Fruit fly (Drosophila melanogaster) whole organism, prepupa: Measurements from ENCODE around the gene Helz.
A peak's percentile ranks its signal among the peaks of the same experiment; 100 is the strongest.

ENCODE experiments used
- Blimp-1 ChIP-seq: fragments of 200-800 bp; sonication (Bioruptor generic); optimal IDR thresholded peaks from 3 replicates; lab custom pipeline; 2017; ENCODE audit warnings: missing biosample characterization, missing genetic modification characterization, mild to moderate bottlenecking, moderate library complexity, missing genetic modification reagents
- CG10631 ChIP-seq: fragments of 200-800 bp; sonication (Bioruptor generic); optimal IDR thresholded peaks from 2 replicates; lab custom pipeline; 2016; ENCODE audit warnings: missing biosample characterization, missing genetic modification characterization
- CG10669 ChIP-seq: fragments of 200-800 bp; sonication (Bioruptor generic); optimal IDR thresholded peaks from 3 replicates; lab custom pipeline; 2018; ENCODE audit warnings: missing biosample characterization, mild to moderate bottlenecking, missing genetic modification characterization, moderate library complexity
- CG11294 ChIP-seq: fragments of 200-800 bp; sonication (Bioruptor generic); IDR thresholded peaks from 2 replicates; pipeline ENCODE4 v1.3.6; 2022; ENCODE audit warnings: missing biosample characterization, missing genetic modification characterization
- CG11762 ChIP-seq: fragments of 200-800 bp; sonication (Bioruptor generic); optimal IDR thresholded peaks from 3 replicates; lab custom pipeline; 2016; ENCODE audit warnings: missing biosample characterization, missing genetic modification characterization; ENCODE audit not compliant: insufficient read depth
- CG15336 ChIP-seq: fragments of 200-800 bp; sonication (Bioruptor generic); IDR thresholded peaks from 2 replicates; pipeline ENCODE4 v1.3.6; 2022; ENCODE audit warnings: missing biosample characterization, missing genetic modification characterization
- CG1621 ChIP-seq: fragments of 200-800 bp; sonication (Bioruptor generic); optimal IDR thresholded peaks from 3 replicates; lab custom pipeline; 2018; ENCODE audit warnings: missing biosample characterization, mild to moderate bottlenecking, missing genetic modification characterization
- CG16779 ChIP-seq: fragments of 200-800 bp; sonication (Bioruptor generic); optimal IDR thresholded peaks from 3 replicates; lab custom pipeline; 2017; ENCODE audit warnings: missing biosample characterization, mild to moderate bottlenecking, missing genetic modification characterization
- CG31627 ChIP-seq: fragments of 200-800 bp; sonication (Bioruptor generic); optimal IDR thresholded peaks from 3 replicates; lab custom pipeline; 2016; ENCODE audit warnings: missing biosample characterization, missing genetic modification characterization
- CG32006 ChIP-seq: fragments of 200-800 bp; sonication (Bioruptor generic); optimal IDR thresholded peaks from 3 replicates; lab custom pipeline; 2017; ENCODE audit warnings: missing biosample characterization, mild to moderate bottlenecking, missing genetic modification characterization
- CG34406 ChIP-seq: fragments of 200-800 bp; sonication (Bioruptor generic); optimal IDR thresholded peaks from 3 replicates; lab custom pipeline; 2016; ENCODE audit warnings: missing biosample characterization, missing genetic modification characterization
- CG4318 ChIP-seq: fragments of 200-800 bp; sonication (Bioruptor generic); optimal IDR thresholded peaks from 3 replicates; lab custom pipeline; 2017; ENCODE audit warnings: missing biosample characterization, mild to moderate bottlenecking, missing genetic modification characterization
- CG6163 ChIP-seq: fragments of 200-800 bp; sonication (Bioruptor generic); IDR thresholded peaks from 3 replicates; pipeline ENCODE4 v1.3.6; 2022; ENCODE audit warnings: missing biosample characterization, missing genetic modification characterization
- CG6792 ChIP-seq: fragments of 200-800 bp; sonication (Bioruptor generic); optimal IDR thresholded peaks from 3 replicates; lab custom pipeline; 2016; ENCODE audit warnings: missing biosample characterization, missing genetic modification characterization
- CG6808 ChIP-seq: fragments of 200-800 bp; sonication (Bioruptor generic); optimal IDR thresholded peaks from 3 replicates; lab custom pipeline; 2017; ENCODE audit warnings: missing biosample characterization, missing genetic modification characterization, mild to moderate bottlenecking, moderate library complexity, missing genetic modification reagents
- CG6854 ChIP-seq: fragments of 200-800 bp; sonication (Bioruptor generic); optimal IDR thresholded peaks from 2 replicates; lab custom pipeline; 2017; ENCODE audit warnings: missing biosample characterization, mild to moderate bottlenecking, missing genetic modification characterization
- CG7368 ChIP-seq: fragments of 200-800 bp; sonication (Bioruptor generic); optimal IDR thresholded peaks from 3 replicates; lab custom pipeline; 2016; ENCODE audit warnings: missing biosample characterization, missing genetic modification characterization
- CG8119 ChIP-seq: fragments of 200-800 bp; sonication (Bioruptor generic); IDR thresholded peaks from 3 replicates; pipeline ENCODE4 v1.3.6; 2022; ENCODE audit warnings: missing biosample characterization, missing genetic modification characterization
- CG8319 ChIP-seq: fragments of 200-800 bp; sonication (Bioruptor generic); optimal IDR thresholded peaks from 3 replicates; lab custom pipeline; 2016; ENCODE audit warnings: missing biosample characterization, missing genetic modification characterization
- CG9139 ChIP-seq: fragments of 200-800 bp; sonication (Bioruptor generic); optimal IDR thresholded peaks from 3 replicates; lab custom pipeline; 2017; ENCODE audit warnings: missing biosample characterization, mild to moderate bottlenecking, missing genetic modification characterization
- Eip75B ChIP-seq: fragments of 200-800 bp; sonication (Bioruptor generic); optimal IDR thresholded peaks from 3 replicates; lab custom pipeline; 2016; ENCODE audit warnings: missing biosample characterization, missing genetic modification characterization
- Eip78C ChIP-seq: fragments of 200-800 bp; sonication (Bioruptor generic); peaks from one replicate; lab custom pipeline; 2016; ENCODE audit warnings: missing biosample characterization, missing genetic modification characterization
- Ets21C ChIP-seq: fragments of 200-800 bp; sonication (Bioruptor generic); optimal IDR thresholded peaks from 3 replicates; lab custom pipeline; 2016; ENCODE audit warnings: missing biosample characterization, missing genetic modification characterization
- Ets96B ChIP-seq: fragments of 200-800 bp; optimal IDR thresholded peaks from 2 replicates; lab custom pipeline; 2019; ENCODE audit warnings: missing biosample characterization, mild to moderate bottlenecking, missing genetic modification characterization, moderate library complexity
- Gug ChIP-seq: fragments of 200-800 bp; sonication (Bioruptor generic); IDR thresholded peaks from 2 replicates; pipeline ENCODE4 v1.3.6; 2022; ENCODE audit warnings: missing biosample characterization, missing genetic modification characterization
- Hr38 ChIP-seq: sonication (Bioruptor generic); optimal IDR thresholded peaks from 2 replicates; lab custom pipeline; 2016; ENCODE audit warnings: missing biosample characterization, missing genetic modification characterization
- Hr39 ChIP-seq: fragments of 200-800 bp; sonication (Bioruptor generic); optimal IDR thresholded peaks from 2 replicates; lab custom pipeline; 2016; ENCODE audit warnings: missing biosample characterization, missing genetic modification characterization
- Hr4 ChIP-seq: fragments of 200-800 bp; sonication (Bioruptor generic); optimal IDR thresholded peaks from 3 replicates; lab custom pipeline; 2016; ENCODE audit warnings: missing biosample characterization, missing genetic modification characterization
- Lpt ChIP-seq: fragments of 200-800 bp; sonication (Bioruptor generic); optimal IDR thresholded peaks from 3 replicates; lab custom pipeline; 2016; ENCODE audit warnings: missing biosample characterization, missing genetic modification characterization
- Met ChIP-seq: fragments of 200-800 bp; sonication (Bioruptor generic); optimal IDR thresholded peaks from 3 replicates; lab custom pipeline; 2016; ENCODE audit warnings: missing biosample characterization, missing genetic modification characterization
- Smox ChIP-seq: fragments of 200-800 bp; sonication (Bioruptor generic); optimal IDR thresholded peaks from 3 replicates; lab custom pipeline; 2016; ENCODE audit warnings: missing biosample characterization, missing genetic modification characterization
- Sox102F ChIP-seq: fragments of 200-800 bp; sonication (Bioruptor generic); optimal IDR thresholded peaks from 2 replicates; lab custom pipeline; 2016; ENCODE audit warnings: missing biosample characterization, mild to moderate bottlenecking, missing genetic modification characterization
- Sox14 ChIP-seq: fragments of 200-800 bp; sonication (Bioruptor generic); optimal IDR thresholded peaks from 3 replicates; lab custom pipeline; 2016; ENCODE audit warnings: missing biosample characterization, missing genetic modification characterization
- Sox15 ChIP-seq: fragments of 200-800 bp; sonication (Bioruptor generic); optimal IDR thresholded peaks from 3 replicates; lab custom pipeline; 2016; ENCODE audit warnings: missing biosample characterization, missing genetic modification characterization
- achi ChIP-seq: fragments of 200-800 bp; sonication (Bioruptor generic); optimal IDR thresholded peaks from 3 replicates; lab custom pipeline; 2016; ENCODE audit warnings: missing biosample characterization, missing genetic modification characterization
- acj6 ChIP-seq: fragments of 200-800 bp; sonication (Bioruptor generic); optimal IDR thresholded peaks from 3 replicates; lab custom pipeline; 2016; ENCODE audit warnings: missing biosample characterization, missing genetic modification characterization
- cyc ChIP-seq: fragments of 200-800 bp; sonication (Bioruptor generic); optimal IDR thresholded peaks from 3 replicates; lab custom pipeline; 2016; ENCODE audit warnings: missing biosample characterization, missing genetic modification characterization
- dac ChIP-seq: fragments of 200-800 bp; sonication (Bioruptor generic); optimal IDR thresholded peaks from 2 replicates; lab custom pipeline; 2017; ENCODE audit warnings: missing biosample characterization, mild to moderate bottlenecking, missing genetic modification characterization
- eg ChIP-seq: fragments of 200-800 bp; sonication (Bioruptor generic); IDR thresholded peaks from 3 replicates; pipeline ENCODE4 v1.3.6; 2022; ENCODE audit warnings: missing biosample characterization, missing genetic modification characterization
- esn ChIP-seq: fragments of 200-800 bp; sonication (Bioruptor generic); optimal IDR thresholded peaks from 2 replicates; lab custom pipeline; 2016; ENCODE audit warnings: missing biosample characterization, mild to moderate bottlenecking, missing genetic modification characterization, moderate library complexity
- fd59A ChIP-seq: fragments of 200-800 bp; sonication (Bioruptor generic); optimal IDR thresholded peaks from 2 replicates; lab custom pipeline; 2017; ENCODE audit warnings: missing biosample characterization, mild to moderate bottlenecking, missing genetic modification characterization, missing genetic modification reagents
- fkh ChIP-seq: fragments of 200-800 bp; sonication (Bioruptor generic); optimal IDR thresholded peaks from 3 replicates; lab custom pipeline; 2017; ENCODE audit warnings: missing biosample characterization, mild to moderate bottlenecking, missing genetic modification characterization, moderate library complexity
- lz ChIP-seq: fragments of 200-800 bp; sonication (Bioruptor generic); optimal IDR thresholded peaks from 3 replicates; lab custom pipeline; 2016; ENCODE audit warnings: missing biosample characterization, missing genetic modification characterization
- net ChIP-seq: fragments of 200-800 bp; sonication (Bioruptor generic); optimal IDR thresholded peaks from 3 replicates; lab custom pipeline; 2016; ENCODE audit warnings: missing biosample characterization, missing genetic modification characterization
- pdm3 ChIP-seq: fragments of 200-800 bp; sonication (Bioruptor generic); optimal IDR thresholded peaks from 3 replicates; lab custom pipeline; 2016; ENCODE audit warnings: missing biosample characterization, missing genetic modification characterization
- salr ChIP-seq, 2 experiments: fragments of 200-800 bp; sonication (Bioruptor generic); optimal IDR thresholded peaks; 3 replicates each; lab custom pipeline; 2016 to 2018; ENCODE audit warnings: missing biosample characterization in 2 of 2, missing genetic modification characterization in 2 of 2, mild to moderate bottlenecking in 1 of 2
- spab ChIP-seq: fragments of 200-800 bp; sonication (Bioruptor generic); optimal IDR thresholded peaks from 2 replicates; lab custom pipeline; 2017; ENCODE audit warnings: missing biosample characterization, mild to moderate bottlenecking, missing genetic modification characterization, missing genetic modification reagents
- ss ChIP-seq, 2 experiments: fragments of 200-800 bp; sonication (Bioruptor generic); optimal IDR thresholded peaks; 2 replicates in 1 of 2; 3 replicates in 1 of 2; lab custom pipeline; 2017 to 2018; ENCODE audit warnings: mild to moderate bottlenecking in 2 of 2, missing biosample characterization in 2 of 2, missing genetic modification characterization in 2 of 2, moderate library complexity in 1 of 2
- svp ChIP-seq: fragments of 200-800 bp; sonication (Bioruptor generic); peaks from one replicate; lab custom pipeline; 2016; ENCODE audit warnings: missing biosample characterization, missing genetic modification characterization
- topi ChIP-seq: fragments of 200-800 bp; sonication (Bioruptor generic); optimal IDR thresholded peaks from 3 replicates; lab custom pipeline; 2016; ENCODE audit warnings: missing biosample characterization, missing genetic modification characterization
- vri ChIP-seq: fragments of 200-800 bp; sonication (Bioruptor generic); optimal IDR thresholded peaks from 3 replicates; lab custom pipeline; 2016; ENCODE audit warnings: missing biosample characterization, mild to moderate bottlenecking, missing genetic modification characterization

Helz gene

dm6 chr3L:14755951-14756723, 33.6 kb upstream of the Helz start:
- TF ChIP-seq salr (GFP tag; optimal IDR thresholded peaks at IDR 0.05; lab: Kevin White, UChicago) = peak; percentile 52 to 91
- peak; percentile 77 for TF ChIP-seq Ets96B (tag; lab: Kevin White, UChicago)
- peak; percentile 89 for TF ChIP-seq pdm3 (GFP tag; lab: Kevin White, UChicago)
- TF ChIP-seq Gug = peak; percentile 78
- peak; percentile 91 for TF ChIP-seq esn (GFP tag; lab: Kevin White, UChicago)
- TF ChIP-seq CG32006 = peak; percentile 97
- TF ChIP-seq lz (GFP tag; lab: Kevin White, UChicago) = peak; percentile 88
- TF ChIP-seq net (GFP tag; lab: Kevin White, UChicago) = peak; percentile 84
- TF ChIP-seq CG16779 (tag; lab: Kevin White, UChicago) = peak; percentile 59
- peak; percentile 20 for TF ChIP-seq vri
- peak; percentile 53 for TF ChIP-seq Blimp-1 (GFP tag; lab: Kevin White, UChicago)
- TF ChIP-seq CG6854 = peak; percentile 76
- no peak for TF ChIP-seq fkh (GFP tag; lab: Kevin White, UChicago)
- TF ChIP-seq CG10669 (GFP tag; lab: Kevin White, UChicago) = peak; percentile 85
- TF ChIP-seq CG10631 (GFP tag; lab: Kevin White, UChicago) = peak; percentile 88
- peak; percentile 88 for TF ChIP-seq Smox (GFP tag; lab: Kevin White, UChicago)
- TF ChIP-seq Eip75B (GFP tag; lab: Kevin White, UChicago) = peak; percentile 82
- TF ChIP-seq CG31627 (GFP tag; lab: Kevin White, UChicago) = peak; percentile 89
- TF ChIP-seq Lpt = peak; percentile 72
- TF ChIP-seq spab (GFP tag; lab: Kevin White, UChicago) = peak; percentile 79
- TF ChIP-seq CG1621 = peak; percentile 65
- no peak for TF ChIP-seq Hr38 (GFP tag; lab: Kevin White, UChicago)
- TF ChIP-seq Met = peak; percentile 92
- peak; percentile 85 for TF ChIP-seq CG8319 (GFP tag; lab: Kevin White, UChicago)
- peak; percentile 84 for TF ChIP-seq CG6808
- peak; percentile 82 for TF ChIP-seq dac
- TF ChIP-seq topi = peak; percentile 87
- TF ChIP-seq CG6792 (GFP tag; lab: Kevin White, UChicago) = peak; percentile 88
- TF ChIP-seq CG9139 (GFP tag; lab: Kevin White, UChicago) = no peak
- peak; percentile 89 for TF ChIP-seq Hr39 (GFP tag; lab: Kevin White, UChicago)
- TF ChIP-seq CG6163 (GFP tag; lab: Robert Waterston, UW) = peak; percentile 81
- TF ChIP-seq ss (GFP tag; optimal IDR thresholded peaks at IDR 0.05; lab: Kevin White, UChicago) = peak; percentile 74 to 79
- TF ChIP-seq svp (GFP tag; lab: Kevin White, UChicago) = peak; percentile 99
- peak; percentile 87 for TF ChIP-seq Sox15
- peak; percentile 98 for TF ChIP-seq Eip78C
- TF ChIP-seq CG11762 (GFP tag; lab: Kevin White, UChicago) = peak; percentile 76
- TF ChIP-seq Hr4 (GFP tag; lab: Kevin White, UChicago) = peak; percentile 95
- peak; percentile 85 for TF ChIP-seq Ets21C
- TF ChIP-seq CG4318 = peak; percentile 92
- TF ChIP-seq acj6 (GFP tag; lab: Kevin White, UChicago) = peak; percentile 91
- TF ChIP-seq CG34406 (GFP tag; lab: Kevin White, UChicago) = peak; percentile 81
- TF ChIP-seq CG11294 (GFP tag; lab: Robert Waterston, UW) = peak; percentile 85
- TF ChIP-seq CG8119 (GFP tag; lab: Robert Waterston, UW) = peak; percentile 89
- TF ChIP-seq Sox102F (GFP tag; lab: Kevin White, UChicago) = peak; percentile 56
- peak; percentile 86 for TF ChIP-seq Sox14 (GFP tag; lab: Kevin White, UChicago)
- peak; percentile 89 for TF ChIP-seq fd59A (GFP tag; lab: Kevin White, UChicago)
- peak; percentile 59 for TF ChIP-seq CG7368
- TF ChIP-seq achi (GFP tag; lab: Kevin White, UChicago) = peak; percentile 90
- peak; percentile 85 for TF ChIP-seq eg (GFP tag; lab: Robert Waterston, UW)
- peak; percentile 83 for TF ChIP-seq cyc (GFP tag; lab: Kevin White, UChicago)
- TF ChIP-seq CG15336 = peak; percentile 89
